Worm (Caenorhabditis elegans): ENCODE measurements around the gene F44B9.9.

DNA sequence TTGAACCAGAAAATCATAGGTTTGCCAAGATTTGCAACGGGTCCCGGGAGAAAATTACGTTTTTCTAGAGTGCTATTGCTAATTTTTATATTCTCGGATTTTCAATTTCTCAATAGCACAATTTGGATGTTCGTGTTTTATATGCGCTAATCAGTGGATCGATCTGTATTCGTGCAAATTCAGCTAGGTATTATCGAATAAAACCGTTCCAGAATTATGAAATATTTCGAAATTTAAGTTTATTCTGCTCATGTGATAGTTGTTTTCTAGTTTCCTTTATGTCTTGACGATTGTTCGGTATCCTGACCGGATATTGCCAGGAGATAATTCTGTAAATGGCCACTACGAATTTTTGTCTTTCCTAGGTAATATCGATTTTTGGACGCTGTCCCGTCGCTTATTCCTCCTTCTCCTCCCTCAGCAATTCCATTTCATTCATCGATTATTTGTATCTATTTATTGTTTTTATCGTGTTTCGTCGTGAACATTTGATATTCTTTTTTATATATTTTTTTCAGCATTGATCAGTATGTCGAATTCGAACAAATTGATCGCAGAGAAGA lies 20.5 kb downstream of the F44B9.9 start, which contains the start of gene cit-1.2:
- no peak for TF ChIP-seq dmd-6 (GFP tag; IDR thresholded peaks at IDR 0.05)
- TF ChIP-seq ceh-28 (tag; optimal IDR thresholded peaks at IDR 0.05) = no peak
- TF ChIP-seq lin-13 (GFP tag; optimal IDR thresholded peaks at IDR 0.05) = no peak
- TF ChIP-seq pqm-1 (tag; optimal IDR thresholded peaks at IDR 0.05) = no peak
- no peak for TF ChIP-seq skn-1 (tag; optimal IDR thresholded peaks at IDR 0.05)
